Worm (Caenorhabditis elegans) whole organism, L1 larva: Measurements from ENCODE around the gene sid-2.

Source experiments
- blmp-1 ChIP-seq: fragments of 150-350 bp; optimal IDR thresholded peaks from 2 replicates; lab custom pipeline; 2014; ENCODE audit warnings: missing biosample characterization, missing genetic modification characterization
- ceh-90 ChIP-seq: sonication (generic microtip); optimal IDR thresholded peaks from 2 replicates; lab custom pipeline; 2016; ENCODE audit warnings: missing genetic modification characterization, missing compliant biosample characterization
- lsy-2 ChIP-seq, 2 experiments: fragments of 150-350 bp; optimal IDR thresholded peaks; 2 replicates each; lab custom pipeline; 2014; ENCODE audit warnings: missing biosample characterization in 2 of 2, missing genetic modification characterization in 2 of 2
- mep-1 ChIP-seq: fragments of 150-350 bp; optimal IDR thresholded peaks from 2 replicates; lab custom pipeline; 2014; ENCODE audit warnings: missing biosample characterization, missing genetic modification characterization
- ztf-4 ChIP-seq: fragments of 150-350 bp; optimal IDR thresholded peaks from 2 replicates; lab custom pipeline; 2014; ENCODE audit warnings: missing biosample characterization, missing genetic modification characterization

- TF ChIP-seq blmp-1 (tag; lab: Kevin White, UChicago) (no peak), ceh-90 (tag; lab: Kevin White, UChicago) (no peak), ztf-4 (tag; lab: Kevin White, UChicago) (no peak), mep-1 (tag; lab: Kevin White, UChicago) (no peak), lsy-2 (tag; optimal IDR thresholded peaks at IDR 0.05; lab: Kevin White, UChicago) (no peak)
Observed at ce11 chrIII:13731589-13731988, 52.3 kb downstream of the sid-2 start, which contains the start of gene W06F12.2.
